Worm (Caenorhabditis elegans) whole organism, midembryonic: ENCODE measurements around the gene C26G2.2.

Experiments used
- T22C8.4 ChIP-seq: fragments of 200-800 bp; sonication (Bioruptor generic); IDR thresholded peaks from 2 replicates; pipeline ENCODE4 v1.3.6; 2022; ENCODE audit warnings: missing genetic modification characterization, missing compliant biosample characterization
- cog-1 ChIP-seq: sonication (generic microtip); optimal IDR thresholded peaks from 2 replicates; lab custom pipeline; 2016; ENCODE audit warnings: missing genetic modification characterization, missing compliant biosample characterization
- flt-1 ChIP-seq: fragments of 200-800 bp; sonication (Bioruptor generic); IDR thresholded peaks from 2 replicates; pipeline ENCODE4 v1.3.6; 2022; ENCODE audit warnings: missing genetic modification characterization, missing compliant biosample characterization
- klf-2 ChIP-seq: fragments of 200-800 bp; sonication (Bioruptor generic); conservative IDR thresholded peaks from 2 replicates; pipeline ENCODE4 v1.3.6; 2022; ENCODE audit warnings: missing genetic modification reagents, missing genetic modification characterization, missing compliant biosample characterization
- med-1 ChIP-seq: sonication (generic microtip); optimal IDR thresholded peaks from 2 replicates; lab custom pipeline; 2017; ENCODE audit warnings: missing genetic modification characterization, mild to moderate bottlenecking, missing compliant biosample characterization, antibody characterized with exemption, missing genetic modification reagents; ENCODE audit not compliant: insufficient read depth
- ref-1 ChIP-seq: fragments of 200-800 bp; sonication (Bioruptor generic); conservative IDR thresholded peaks from 2 replicates; pipeline ENCODE4 v1.3.6; 2022; ENCODE audit warnings: missing genetic modification reagents, missing genetic modification characterization, missing compliant biosample characterization
- tab-1 ChIP-seq: fragments of 200-800 bp; sonication (Bioruptor generic); IDR thresholded peaks from 2 replicates; pipeline ENCODE4 v1.3.6; 2022; ENCODE audit warnings: missing genetic modification characterization, missing compliant biosample characterization
- ztf-23 ChIP-seq: fragments of 200-800 bp; sonication (Bioruptor generic); IDR thresholded peaks from 2 replicates; pipeline ENCODE4 v1.3.6; 2022; ENCODE audit warnings: missing genetic modification reagents, missing genetic modification characterization, missing compliant biosample characterization
- ztf-29 ChIP-seq: fragments of 200-800 bp; sonication (Bioruptor generic); IDR thresholded peaks from 2 replicates; pipeline ENCODE4 v1.3.6; 2022; ENCODE audit warnings: missing genetic modification reagents, missing genetic modification characterization, missing compliant biosample characterization

The C26G2.2 gene

ce11 chrX:14680474-14680873 is 16.3 kb downstream of the C26G2.2 start:
- no peak for TF ChIP-seq ztf-29
- TF ChIP-seq T22C8.4: no peak
- TF ChIP-seq ztf-23: no peak
- no peak for TF ChIP-seq cog-1 (tag; lab: Kevin White, UChicago)
- TF ChIP-seq ref-1 (GFP tag; lab: Robert Waterston, UW): no peak
- TF ChIP-seq klf-2: no peak
- no peak for TF ChIP-seq tab-1 (GFP tag; lab: Robert Waterston, UW)
- TF ChIP-seq flt-1 (GFP tag; lab: Robert Waterston, UW): no peak
- no peak for TF ChIP-seq med-1 (GFP tag; lab: Kevin White, UChicago)

- no peak for TF ChIP-seq med-1 (GFP tag; lab: Kevin White, UChicago)
- no peak for TF ChIP-seq T22C8.4
- TF ChIP-seq klf-2: no peak
- TF ChIP-seq tab-1 (GFP tag; lab: Robert Waterston, UW): no peak
- TF ChIP-seq ztf-29: no peak
- no peak for TF ChIP-seq cog-1 (tag; lab: Kevin White, UChicago)
- TF ChIP-seq ztf-23: no peak
Observed at ce11 chrX:14684406-14684927, 20.3 kb downstream of the C26G2.2 start, which contains the start of gene csq-1. Gene csq-1 (plus strand): TSS chrX:14684877.

- no peak for TF ChIP-seq med-1 (GFP tag; lab: Kevin White, UChicago)
- no peak for TF ChIP-seq T22C8.4
- TF ChIP-seq tab-1 (GFP tag; lab: Robert Waterston, UW): no peak
- no peak for TF ChIP-seq flt-1 (GFP tag; lab: Robert Waterston, UW)
- TF ChIP-seq klf-2: no peak
- TF ChIP-seq ref-1 (GFP tag; lab: Robert Waterston, UW): no peak
- TF ChIP-seq ztf-23: no peak
- TF ChIP-seq cog-1 (tag; lab: Kevin White, UChicago): no peak
- no peak for TF ChIP-seq ztf-29
Observed at ce11 chrX:14692905-14693304, 28.8 kb downstream of the C26G2.2 start, which contains the start of gene sox-3. Gene sox-3 (minus strand): TSS chrX:14693005.

- TF ChIP-seq ref-1 (GFP tag; lab: Robert Waterston, UW): no peak
- TF ChIP-seq cog-1 (tag; lab: Kevin White, UChicago): no peak
- TF ChIP-seq flt-1 (GFP tag; lab: Robert Waterston, UW): no peak
- TF ChIP-seq klf-2: no peak
- no peak for TF ChIP-seq ztf-29
- no peak for TF ChIP-seq med-1 (GFP tag; lab: Kevin White, UChicago)
- no peak for TF ChIP-seq ztf-23
- TF ChIP-seq tab-1 (GFP tag; lab: Robert Waterston, UW): no peak
- TF ChIP-seq T22C8.4: no peak
Observed at ce11 chrX:14694633-14695177, 30.6 kb downstream of the C26G2.2 start.

ce11 chrX:14695892-14696291 is 31.8 kb downstream of the C26G2.2 start:
- TF ChIP-seq flt-1 (GFP tag; lab: Robert Waterston, UW) (no peak), cog-1 (tag; lab: Kevin White, UChicago) (no peak), ref-1 (GFP tag; lab: Robert Waterston, UW) (no peak), T22C8.4 (no peak), ztf-23 (no peak), med-1 (GFP tag; lab: Kevin White, UChicago) (no peak), ztf-29 (no peak), tab-1 (GFP tag; lab: Robert Waterston, UW) (no peak), klf-2 (no peak)

ce11 chrX:14699866-14700265 is 35.7 kb downstream of the C26G2.2 start, which contains the start of gene hch-1:
Gene hch-1 (minus strand): TSS chrX:14699977.
- TF ChIP-seq ref-1 (GFP tag; lab: Robert Waterston, UW): no peak
- no peak for TF ChIP-seq med-1 (GFP tag; lab: Kevin White, UChicago)
- TF ChIP-seq klf-2: no peak
- TF ChIP-seq flt-1 (GFP tag; lab: Robert Waterston, UW): no peak
- TF ChIP-seq T22C8.4: no peak
- no peak for TF ChIP-seq ztf-23
- no peak for TF ChIP-seq ztf-29
- TF ChIP-seq tab-1 (GFP tag; lab: Robert Waterston, UW): no peak
- no peak for TF ChIP-seq cog-1 (tag; lab: Kevin White, UChicago)

DNA sequence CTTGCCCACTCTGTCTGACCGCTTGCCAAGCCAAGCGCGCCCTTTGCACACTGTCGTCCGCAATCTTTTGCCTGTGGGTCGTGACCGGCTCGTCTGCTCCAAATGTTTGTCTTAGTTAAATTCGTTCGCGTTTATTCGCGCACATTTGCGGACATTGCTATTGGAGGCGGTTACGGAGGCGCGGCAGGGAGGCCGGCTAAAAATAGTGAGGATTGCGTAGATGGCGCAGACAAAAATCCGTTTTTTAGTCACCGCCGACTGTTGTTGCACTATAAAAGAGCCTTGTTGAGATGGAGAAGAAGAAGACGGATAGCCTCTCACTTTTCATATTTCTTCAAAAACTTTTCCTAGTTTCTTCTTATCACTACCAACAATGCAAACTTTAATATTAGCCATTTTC is 37.4 kb downstream of the C26G2.2 start, which contains the start of gene F40E10.5:
Gene F40E10.5 (plus strand): TSS at position 301 of the 400 bp plus-strand sequence.
- TF ChIP-seq ztf-23 (no peak), ztf-29 (no peak), klf-2 (no peak), med-1 (GFP tag; lab: Kevin White, UChicago) (no peak), tab-1 (GFP tag; lab: Robert Waterston, UW) (no peak), ref-1 (GFP tag; lab: Robert Waterston, UW) (no peak), flt-1 (GFP tag; lab: Robert Waterston, UW) (no peak), cog-1 (tag; lab: Kevin White, UChicago) (no peak), T22C8.4 (no peak)

DNA sequence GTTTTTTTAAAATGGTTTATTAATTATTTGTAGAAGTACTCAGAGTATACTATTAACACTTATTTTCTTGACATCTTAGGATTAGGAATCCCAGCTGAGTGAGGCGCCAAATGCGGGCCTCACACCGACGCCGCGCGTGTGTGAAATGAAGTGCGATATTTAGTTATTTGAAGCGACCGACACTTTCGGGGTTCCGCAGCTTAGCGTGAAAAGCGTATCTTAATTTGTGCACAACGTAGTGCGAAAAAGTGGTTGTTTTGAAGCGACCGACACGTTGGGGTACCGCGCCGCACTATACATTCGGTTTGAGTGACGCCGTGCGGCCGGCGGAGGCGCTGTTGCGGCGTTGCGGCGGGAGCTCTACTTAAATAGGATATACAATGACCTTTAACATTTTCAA is 40.8 kb downstream of the C26G2.2 start:
- TF ChIP-seq klf-2: no peak
- TF ChIP-seq tab-1 (GFP tag; lab: Robert Waterston, UW): no peak
- no peak for TF ChIP-seq T22C8.4
- no peak for TF ChIP-seq ztf-29
- no peak for TF ChIP-seq cog-1 (tag; lab: Kevin White, UChicago)
- no peak for TF ChIP-seq flt-1 (GFP tag; lab: Robert Waterston, UW)
- TF ChIP-seq ref-1 (GFP tag; lab: Robert Waterston, UW): no peak
- TF ChIP-seq ztf-23: no peak
- TF ChIP-seq med-1 (GFP tag; lab: Kevin White, UChicago): no peak

ce11 chrX:14706698-14707285 is 42.7 kb downstream of the C26G2.2 start, which contains the start of gene tmem-184:
Gene tmem-184 (minus strand): TSS chrX:14706861.
- no peak for TF ChIP-seq ztf-23
- no peak for TF ChIP-seq tab-1 (GFP tag; lab: Robert Waterston, UW)
- no peak for TF ChIP-seq cog-1 (tag; lab: Kevin White, UChicago)
- no peak for TF ChIP-seq ref-1 (GFP tag; lab: Robert Waterston, UW)
- TF ChIP-seq T22C8.4: no peak
- no peak for TF ChIP-seq ztf-29
- TF ChIP-seq klf-2: no peak
- TF ChIP-seq med-1 (GFP tag; lab: Kevin White, UChicago): no peak
- TF ChIP-seq flt-1 (GFP tag; lab: Robert Waterston, UW): no peak
